Worm (Caenorhabditis elegans): Measurements from ENCODE around the gene tag-51.

DNA sequence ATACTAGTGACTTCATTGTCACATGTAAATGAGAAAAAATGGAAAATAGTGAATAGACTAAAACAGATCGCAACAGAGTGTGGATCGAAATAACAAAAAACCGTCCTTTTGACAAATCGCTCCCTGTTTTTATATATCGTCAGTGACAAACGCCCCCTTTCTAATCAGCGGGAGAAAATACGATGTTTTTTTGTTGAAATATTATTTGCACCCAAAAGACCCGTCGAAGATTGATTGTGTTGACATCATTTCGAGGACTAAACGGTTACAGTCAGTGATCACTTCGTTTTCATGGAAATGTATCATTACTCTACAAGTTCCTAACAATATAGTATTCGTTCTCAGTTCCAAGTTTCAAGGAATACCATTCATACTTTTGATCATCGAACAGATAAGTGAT, 14.5 kb upstream of the tag-51 start, which contains the start of gene dos-3:
- TF ChIP-seq ceh-13 (GFP tag; optimal IDR thresholded peaks at IDR 0.05): no peak
- TF ChIP-seq aly-1 (tag; optimal IDR thresholded peaks at IDR 0.05): no peak
- no peak for TF ChIP-seq hnd-1 (tag; optimal IDR thresholded peaks at IDR 0.05)
- no peak for TF ChIP-seq tra-4 (tag; optimal IDR thresholded peaks at IDR 0.05)
- TF ChIP-seq sea-1 (GFP tag; conservative IDR thresholded peaks at IDR 0.05): no peak
- no peak for TF ChIP-seq ama-1 (optimal IDR thresholded peaks at IDR 0.05)
- no peak for TF ChIP-seq flt-1 (GFP tag; IDR thresholded peaks at IDR 0.05)
- TF ChIP-seq ceh-36 (tag; optimal IDR thresholded peaks at IDR 0.05): no peak
- TF ChIP-seq tbx-37 (GFP tag; conservative IDR thresholded peaks at IDR 0.05): no peak
- TF ChIP-seq F13C5.2 (tag; optimal IDR thresholded peaks at IDR 0.05): no peak
- TF ChIP-seq ets-7 (tag; optimal IDR thresholded peaks at IDR 0.05): no peak
- TF ChIP-seq hmbx-1 (tag; optimal IDR thresholded peaks at IDR 0.05): no peak

All from whole organism, early embryonic.